Worm (Caenorhabditis elegans): ENCODE measurements around the gene spe-45.

spe-45 gene

ce11 chrIV:12410167-12410566 is 20.3 kb upstream of the spe-45 start, which contains the start of gene acl-13:
Gene acl-13, plus strand, starts transcription at chrIV:12410467.
- TF ChIP-seq dao-5 (tag; optimal IDR thresholded peaks at IDR 0.05) (no peak), him-1 (tag; optimal IDR thresholded peaks at IDR 0.05) (no peak), W03F9.2 (tag; optimal IDR thresholded peaks at IDR 0.05) (no peak)

ce11 chrIV:12408625-12409024 is 18.7 kb upstream of the spe-45 start, which contains the start of gene dsb-1:
Gene dsb-1, plus strand, starts transcription at chrIV:12408925.
- no peak for TF ChIP-seq him-1 (tag; optimal IDR thresholded peaks at IDR 0.05)
- TF ChIP-seq W03F9.2 (tag; optimal IDR thresholded peaks at IDR 0.05): no peak
- no peak for TF ChIP-seq dao-5 (tag; optimal IDR thresholded peaks at IDR 0.05)

ce11 chrIV:12404137-12404536 is 14.2 kb upstream of the spe-45 start, which contains the start of gene gex-3:
Gene gex-3, plus strand, starts transcription at chrIV:12404431.
- TF ChIP-seq W03F9.2 (tag; optimal IDR thresholded peaks at IDR 0.05) (peak; percentile 94), him-1 (tag; optimal IDR thresholded peaks at IDR 0.05) (no peak), dao-5 (tag; optimal IDR thresholded peaks at IDR 0.05) (no peak)

ce11 chrIV:12403440-12403839 is 13.5 kb upstream of the spe-45 start:
- TF ChIP-seq W03F9.2 (tag; optimal IDR thresholded peaks at IDR 0.05) (no peak), dao-5 (tag; optimal IDR thresholded peaks at IDR 0.05) (no peak), him-1 (tag; optimal IDR thresholded peaks at IDR 0.05) (no peak)

ce11 chrIV:12399983-12400382 is 10.1 kb upstream of the spe-45 start:
- TF ChIP-seq W03F9.2 (tag; optimal IDR thresholded peaks at IDR 0.05) (no peak), him-1 (tag; optimal IDR thresholded peaks at IDR 0.05) (no peak), dao-5 (tag; optimal IDR thresholded peaks at IDR 0.05) (no peak)

- TF ChIP-seq dao-5 (tag; optimal IDR thresholded peaks at IDR 0.05) (no peak), W03F9.2 (tag; optimal IDR thresholded peaks at IDR 0.05) (no peak), him-1 (tag; optimal IDR thresholded peaks at IDR 0.05) (no peak)
These were observed 8.5 kb upstream of the spe-45 start, which contains the start of gene acs-20 for ce11 chrIV:12398437-12398836. Gene acs-20, minus strand, starts transcription at chrIV:12398706.

ce11 chrIV:12396645-12397258 is 6.9 kb upstream of the spe-45 start:
- TF ChIP-seq W03F9.2 (tag; optimal IDR thresholded peaks at IDR 0.05): no peak
- no peak for TF ChIP-seq dao-5 (tag; optimal IDR thresholded peaks at IDR 0.05)
- no peak for TF ChIP-seq him-1 (tag; optimal IDR thresholded peaks at IDR 0.05)

- TF ChIP-seq him-1 (tag; optimal IDR thresholded peaks at IDR 0.05) (peak; percentile 87), W03F9.2 (tag; optimal IDR thresholded peaks at IDR 0.05) (peak; percentile 94), dao-5 (tag; optimal IDR thresholded peaks at IDR 0.05) (no peak)
These were observed 1.2 kb upstream of the spe-45 start, which contains the start of the genes rps-23 and dpm-3 for ce11 chrIV:12391003-12391637. Gene rps-23, minus strand, starts transcription at chrIV:12391053. Gene dpm-3, plus strand, starts transcription at chrIV:12391587.

- TF ChIP-seq dao-5 (tag; optimal IDR thresholded peaks at IDR 0.05) (no peak), W03F9.2 (tag; optimal IDR thresholded peaks at IDR 0.05) (no peak), him-1 (tag; optimal IDR thresholded peaks at IDR 0.05) (no peak)
These were observed 4.8 kb downstream of the spe-45 start, which contains the start of gene F28D1.6 for ce11 chrIV:12385061-12385460. Gene F28D1.6, minus strand, starts transcription at chrIV:12385161.

ce11 chrIV:12382864-12383263 is 7.0 kb downstream of the spe-45 start, which contains the start of gene thn-2:
Gene thn-2, plus strand, starts transcription at chrIV:12383170.
- TF ChIP-seq dao-5 (tag; optimal IDR thresholded peaks at IDR 0.05): no peak
- no peak for TF ChIP-seq W03F9.2 (tag; optimal IDR thresholded peaks at IDR 0.05)
- TF ChIP-seq him-1 (tag; optimal IDR thresholded peaks at IDR 0.05): no peak

- TF ChIP-seq him-1 (tag; optimal IDR thresholded peaks at IDR 0.05): no peak
- no peak for TF ChIP-seq W03F9.2 (tag; optimal IDR thresholded peaks at IDR 0.05)
- TF ChIP-seq dao-5 (tag; optimal IDR thresholded peaks at IDR 0.05): no peak
These were observed 10.1 kb downstream of the spe-45 start, which contains the start of gene thn-1 for ce11 chrIV:12379784-12380183. Gene thn-1, plus strand, starts transcription at chrIV:12380084.

ce11 chrIV:12378919-12379318 is 11.0 kb downstream of the spe-45 start:
- TF ChIP-seq W03F9.2 (tag; optimal IDR thresholded peaks at IDR 0.05) (no peak), him-1 (tag; optimal IDR thresholded peaks at IDR 0.05) (no peak), dao-5 (tag; optimal IDR thresholded peaks at IDR 0.05) (no peak)

- no peak for TF ChIP-seq W03F9.2 (tag; optimal IDR thresholded peaks at IDR 0.05)
- no peak for TF ChIP-seq dao-5 (tag; optimal IDR thresholded peaks at IDR 0.05)
- TF ChIP-seq him-1 (tag; optimal IDR thresholded peaks at IDR 0.05): no peak
These were observed 13.9 kb downstream of the spe-45 start, which contains the start of gene atz-1 for ce11 chrIV:12376021-12376420. Gene atz-1, minus strand, starts transcription at chrIV:12376121.

ce11 chrIV:12371879-12372278 is 18.0 kb downstream of the spe-45 start, which contains the start of gene wdr-46:
Gene wdr-46, plus strand, starts transcription at chrIV:12372253.
- TF ChIP-seq W03F9.2 (tag; optimal IDR thresholded peaks at IDR 0.05): peak; percentile 86
- TF ChIP-seq him-1 (tag; optimal IDR thresholded peaks at IDR 0.05): peak; percentile 70
- no peak for TF ChIP-seq dao-5 (tag; optimal IDR thresholded peaks at IDR 0.05)

Data from whole organism, L4/young adult.